Worm (Caenorhabditis elegans) whole organism, late embryonic: ENCODE measurements around the gene K02A6.3.

Experiments
- C08G9.2 ChIP-seq: sonication (generic microtip); optimal IDR thresholded peaks from 2 replicates; lab custom pipeline; 2016; ENCODE audit warnings: mild to moderate bottlenecking, missing genetic modification characterization, moderate library complexity, missing compliant biosample characterization
- K09A11.1 ChIP-seq: sonication (generic microtip); optimal IDR thresholded peaks from 2 replicates; lab custom pipeline; 2017; ENCODE audit warnings: antibody characterized with exemption, mild to moderate bottlenecking, missing genetic modification characterization, missing compliant biosample characterization; ENCODE audit not compliant: insufficient read depth
- Y22D7AL.16 ChIP-seq: sonication (generic microtip); optimal IDR thresholded peaks from 2 replicates; lab custom pipeline; 2016; ENCODE audit warnings: missing genetic modification characterization, missing compliant biosample characterization
- ahr-1 ChIP-seq: sonication (generic microtip); optimal IDR thresholded peaks from 2 replicates; lab custom pipeline; 2016; ENCODE audit warnings: missing genetic modification characterization, missing compliant biosample characterization
- ama-1 ChIP-seq: fragments of 150-350 bp; optimal IDR thresholded peaks from 2 replicates; lab custom pipeline; 2014
- ceh-2 ChIP-seq: sonication (generic microtip); optimal IDR thresholded peaks from 2 replicates; lab custom pipeline; 2016; ENCODE audit warnings: missing genotype, missing genetic modification characterization, missing compliant biosample characterization
- ceh-22 ChIP-seq: sonication (generic microtip); optimal IDR thresholded peaks from 2 replicates; lab custom pipeline; 2017; ENCODE audit warnings: missing biosample characterization, missing genetic modification characterization
- ceh-24 ChIP-seq: sonication (generic microtip); optimal IDR thresholded peaks from 2 replicates; lab custom pipeline; 2016; ENCODE audit warnings: mild to moderate bottlenecking, missing genetic modification characterization, missing compliant biosample characterization
- ceh-30 ChIP-seq: fragments of 150-350 bp; optimal IDR thresholded peaks from 2 replicates; lab custom pipeline; 2014; ENCODE audit warnings: missing biosample characterization, missing genetic modification characterization
- ceh-31 ChIP-seq: sonication (generic microtip); optimal IDR thresholded peaks from 2 replicates; lab custom pipeline; 2016; ENCODE audit warnings: missing genetic modification characterization, missing compliant biosample characterization
- ceh-34 ChIP-seq: sonication (generic microtip); optimal IDR thresholded peaks from 2 replicates; lab custom pipeline; 2016; ENCODE audit warnings: mild to moderate bottlenecking, missing genetic modification characterization, missing compliant biosample characterization
- ceh-45 ChIP-seq: fragments of 200-800 bp; sonication (Bioruptor generic); IDR thresholded peaks from 2 replicates; pipeline ENCODE4 v1.3.6; 2022; ENCODE audit warnings: missing genetic modification reagents, missing genetic modification characterization, missing compliant biosample characterization
- ceh-48 ChIP-seq: sonication (generic microtip); optimal IDR thresholded peaks from 2 replicates; lab custom pipeline; 2016; ENCODE audit warnings: missing genetic modification characterization, inconsistent platforms, missing compliant biosample characterization
- ceh-9 ChIP-seq: sonication (generic microtip); optimal IDR thresholded peaks from 2 replicates; lab custom pipeline; 2016; ENCODE audit warnings: mild to moderate bottlenecking, missing genetic modification characterization, inconsistent platforms, missing compliant biosample characterization
- che-1 ChIP-seq: sonication (generic microtip); optimal IDR thresholded peaks from 2 replicates; lab custom pipeline; 2016; ENCODE audit warnings: mild to moderate bottlenecking, missing genetic modification characterization, missing compliant biosample characterization
- elt-2 ChIP-seq: sonication (generic microtip); optimal IDR thresholded peaks from 2 replicates; lab custom pipeline; 2016; ENCODE audit warnings: missing genetic modification reagents, missing genetic modification characterization, missing compliant biosample characterization
- elt-4 ChIP-seq: sonication (generic microtip); optimal IDR thresholded peaks from 2 replicates; lab custom pipeline; 2016; ENCODE audit warnings: missing genetic modification characterization, missing compliant biosample characterization
- eyg-1 ChIP-seq: sonication (generic microtip); optimal IDR thresholded peaks from 2 replicates; lab custom pipeline; 2016; ENCODE audit warnings: missing genotype, missing genetic modification characterization, missing compliant biosample characterization
- fax-1 ChIP-seq: sonication (generic microtip); optimal IDR thresholded peaks from 2 replicates; lab custom pipeline; 2016; ENCODE audit warnings: missing genotype, missing genetic modification characterization, missing compliant biosample characterization
- gmeb-2 ChIP-seq: sonication (generic microtip); optimal IDR thresholded peaks from 2 replicates; lab custom pipeline; 2016; ENCODE audit warnings: missing genetic modification characterization, inconsistent platforms, missing compliant biosample characterization
- hlh-30 ChIP-seq: sonication (generic microtip); optimal IDR thresholded peaks from 2 replicates; lab custom pipeline; 2017; ENCODE audit warnings: antibody characterized with exemption, missing genetic modification characterization, missing compliant biosample characterization; ENCODE audit not compliant: insufficient read depth
- hlh-6 ChIP-seq: sonication (generic microtip); optimal IDR thresholded peaks from 2 replicates; lab custom pipeline; 2016; ENCODE audit warnings: missing genotype, missing genetic modification characterization, missing compliant biosample characterization
- lim-6 ChIP-seq: sonication (generic microtip); optimal IDR thresholded peaks from 2 replicates; lab custom pipeline; 2016; ENCODE audit warnings: missing genetic modification characterization, missing compliant biosample characterization
- lin-11 ChIP-seq: fragments of 200-800 bp; sonication (Bioruptor generic); optimal IDR thresholded peaks from 2 replicates; lab custom pipeline; 2018; ENCODE audit warnings: mild to moderate bottlenecking, missing genetic modification characterization, missing compliant biosample characterization
- nfya-1 ChIP-seq: sonication (generic microtip); optimal IDR thresholded peaks from 2 replicates; lab custom pipeline; 2017; ENCODE audit warnings: missing genetic modification characterization, mild to moderate bottlenecking, missing compliant biosample characterization, antibody characterized with exemption, moderate library complexity
- npax-4 ChIP-seq: sonication (generic microtip); optimal IDR thresholded peaks from 2 replicates; lab custom pipeline; 2016; ENCODE audit warnings: missing genetic modification characterization, missing compliant biosample characterization
- pag-3 ChIP-seq: sonication (generic microtip); optimal IDR thresholded peaks from 2 replicates; lab custom pipeline; 2016; ENCODE audit warnings: missing compliant biosample characterization, missing genetic modification characterization, borderline replicate concordance
- pat-9 ChIP-seq: fragments of 200-800 bp; sonication (Bioruptor generic); optimal IDR thresholded peaks from 2 replicates; lab custom pipeline; 2018; ENCODE audit warnings: mild to moderate bottlenecking, missing genetic modification characterization, moderate library complexity, missing compliant biosample characterization
- pha-2 ChIP-seq: sonication (generic microtip); optimal IDR thresholded peaks from 2 replicates; lab custom pipeline; 2017; ENCODE audit warnings: mild to moderate bottlenecking, missing genetic modification characterization, missing compliant biosample characterization
- pha-4 ChIP-seq: fragments of 150-350 bp; optimal IDR thresholded peaks from 2 replicates; lab custom pipeline; 2018; ENCODE audit warnings: missing biosample characterization, missing genetic modification reagents, missing genetic modification characterization
- pqm-1 ChIP-seq: sonication (generic microtip); optimal IDR thresholded peaks from 2 replicates; lab custom pipeline; 2016; ENCODE audit warnings: missing genetic modification characterization, missing compliant biosample characterization
- pros-1 ChIP-seq: fragments of 150-350 bp; optimal IDR thresholded peaks from 2 replicates; lab custom pipeline; 2014; ENCODE audit warnings: missing biosample characterization, missing genetic modification reagents, missing genetic modification characterization
- ref-2 ChIP-seq: sonication (generic microtip); optimal IDR thresholded peaks from 2 replicates; lab custom pipeline; 2016; ENCODE audit warnings: missing genetic modification characterization, missing compliant biosample characterization
- rnt-1 ChIP-seq: sonication (generic microtip); optimal IDR thresholded peaks from 2 replicates; lab custom pipeline; 2016; ENCODE audit warnings: missing genetic modification characterization, missing compliant biosample characterization
- sdc-2 ChIP-seq: sonication (generic microtip); optimal IDR thresholded peaks from 2 replicates; lab custom pipeline; 2016; ENCODE audit warnings: missing genotype, missing genetic modification characterization, missing compliant biosample characterization
- sox-2 ChIP-seq: fragments of 200-800 bp; sonication (Bioruptor generic); IDR thresholded peaks from 2 replicates; pipeline ENCODE4 v1.3.6; 2022; ENCODE audit warnings: missing genetic modification reagents, missing genetic modification characterization, missing compliant biosample characterization
- tbx-2 ChIP-seq: sonication (generic microtip); optimal IDR thresholded peaks from 2 replicates; lab custom pipeline; 2016; ENCODE audit warnings: missing genetic modification characterization, missing compliant biosample characterization
- tbx-7 ChIP-seq: sonication (generic microtip); optimal IDR thresholded peaks from 2 replicates; lab custom pipeline; 2016; ENCODE audit warnings: missing genotype, missing genetic modification characterization, missing compliant biosample characterization
- unc-55 ChIP-seq: sonication (generic microtip); optimal IDR thresholded peaks from 2 replicates; lab custom pipeline; 2017; ENCODE audit warnings: missing biosample characterization, missing genetic modification reagents, missing genetic modification characterization
- ztf-16 ChIP-seq: sonication (generic microtip); optimal IDR thresholded peaks from 2 replicates; lab custom pipeline; 2017; ENCODE audit warnings: missing genetic modification characterization, missing compliant biosample characterization

Gene K02A6.3

ce11 chrX:8203684-8204083 is 28.0 kb downstream of the K02A6.3 start, which contains the start of gene C17H11.6:
Gene C17H11.6, minus strand, starts transcription at chrX:8203784.
- TF ChIP-seq tbx-7 (no peak), ama-1 (lab: Kevin White, UChicago) (no peak), C08G9.2 (no peak), nfya-1 (tag; lab: Kevin White, UChicago) (no peak), ceh-9 (tag; lab: Kevin White, UChicago) (no peak), pat-9 (tag; lab: Kevin White, UChicago) (no peak), pqm-1 (tag; lab: Kevin White, UChicago) (no peak), rnt-1 (tag; lab: Kevin White, UChicago) (no peak), npax-4 (tag; lab: Kevin White, UChicago) (no peak), ceh-24 (tag; lab: Kevin White, UChicago) (no peak), che-1 (tag; lab: Kevin White, UChicago) (no peak), unc-55 (GFP tag; lab: Kevin White, UChicago) (no peak), ceh-22 (tag; lab: Kevin White, UChicago) (no peak), Y22D7AL.16 (tag; lab: Kevin White, UChicago) (no peak), ceh-45 (GFP tag; lab: Robert Waterston, UW) (no peak), eyg-1 (no peak)

- TF ChIP-seq hlh-6 (peak; percentile 12), lin-11 (tag; lab: Kevin White, UChicago) (no peak), npax-4 (tag; lab: Kevin White, UChicago) (no peak), lim-6 (tag; lab: Kevin White, UChicago) (no peak), hlh-30 (no peak), ceh-31 (tag; lab: Kevin White, UChicago) (peak; percentile 50), sox-2 (GFP tag; lab: Robert Waterston, UW) (no peak), elt-2 (tag; lab: Kevin White, UChicago) (no peak), K09A11.1 (tag; lab: Kevin White, UChicago) (no peak), pros-1 (tag; lab: Kevin White, UChicago) (peak; percentile 6), ahr-1 (tag; lab: Kevin White, UChicago) (no peak), ceh-34 (peak; percentile 58), pha-4 (tag; lab: Kevin White, UChicago) (no peak), gmeb-2 (tag; lab: Kevin White, UChicago) (no peak), pha-2 (tag; lab: Kevin White, UChicago) (no peak), sdc-2 (tag; lab: Kevin White, UChicago) (peak; percentile 16), ref-2 (peak; percentile 20), pqm-1 (tag; lab: Kevin White, UChicago) (no peak), ceh-2 (tag; lab: Kevin White, UChicago) (peak; percentile 46), nfya-1 (tag; lab: Kevin White, UChicago) (peak; percentile 21), C08G9.2 (no peak), ceh-48 (tag; lab: Kevin White, UChicago) (no peak), elt-4 (tag; lab: Kevin White, UChicago) (no peak), tbx-2 (tag; lab: Kevin White, UChicago) (peak; percentile 28), unc-55 (GFP tag; lab: Kevin White, UChicago) (peak; percentile 12)
- TF ChIP-seq, all 69 proteins: peak for 10
Measured at ce11 chrX:8201210-8201609, 30.5 kb downstream of the K02A6.3 start.

ce11 chrX:8200206-8200605 is 31.5 kb downstream of the K02A6.3 start:
- TF ChIP-seq ceh-9 (tag; lab: Kevin White, UChicago) (no peak), fax-1 (tag; lab: Kevin White, UChicago) (no peak), rnt-1 (tag; lab: Kevin White, UChicago) (no peak), hlh-6 (no peak), ahr-1 (tag; lab: Kevin White, UChicago) (no peak), pag-3 (tag; lab: Kevin White, UChicago) (no peak), ref-2 (no peak), sox-2 (GFP tag; lab: Robert Waterston, UW) (no peak), ceh-45 (GFP tag; lab: Robert Waterston, UW) (no peak), lin-11 (tag; lab: Kevin White, UChicago) (no peak), pha-2 (tag; lab: Kevin White, UChicago) (no peak), npax-4 (tag; lab: Kevin White, UChicago) (no peak), pqm-1 (tag; lab: Kevin White, UChicago) (no peak), pha-4 (tag; lab: Kevin White, UChicago) (no peak), ceh-30 (tag; lab: Kevin White, UChicago) (no peak), ztf-16 (tag; lab: Kevin White, UChicago) (no peak)
